ENCODE assay signal across 3 fruit fly cellular contexts in the genomic region with DNA sequence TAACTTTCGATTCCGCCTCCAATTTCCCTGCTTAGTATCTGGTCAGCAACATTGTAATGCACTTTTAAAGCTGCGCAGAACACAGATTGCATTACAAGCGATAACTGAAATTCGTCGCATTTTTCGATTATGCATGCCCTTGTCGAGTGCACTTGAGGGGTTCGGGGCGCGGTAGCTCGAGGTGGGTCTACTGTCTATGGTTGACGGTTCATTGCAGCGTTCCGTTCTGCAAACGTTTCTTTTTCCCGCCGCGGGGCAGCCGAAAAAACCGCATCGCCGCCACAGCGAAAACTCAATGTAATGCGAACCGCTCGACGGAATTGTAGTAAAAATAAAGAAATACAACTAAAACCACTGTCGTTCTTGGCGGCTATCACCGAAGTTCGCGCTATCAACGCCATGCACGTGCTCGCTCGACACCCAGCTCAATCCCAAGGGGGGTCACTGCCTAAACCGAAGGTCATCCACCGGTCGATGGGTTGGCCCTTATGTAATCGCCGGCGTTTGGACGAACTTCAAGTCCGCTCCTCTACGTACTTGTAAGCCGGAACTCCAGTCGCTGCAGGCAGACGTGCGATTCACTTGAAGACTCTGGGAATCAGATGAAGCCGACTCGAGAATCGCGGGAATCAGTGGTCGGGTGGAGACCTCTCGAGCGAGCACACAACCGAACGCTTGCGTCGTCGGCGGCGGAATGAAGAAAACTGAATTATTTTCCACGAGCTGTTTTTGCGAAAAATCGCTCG.
A peak's percentile ranks its signal among the peaks of the same experiment; 100 is the strongest.
TF ChIP-seq lines count a peak whose summit lies in the region.

kar (minus strand) TSS at position 696 of the 746 bp plus-strand sequence.

- TF ChIP-seq CTCF in whole organism, embryonic (GFP tag; optimal IDR thresholded peaks at IDR 0.05; lab: Kevin White, UChicago) = no peak

TF ChIP-seq in whole organism, adult, 20 proteins besides CTCF, POLR2A, EP300 and RAD21:
- TF ChIP-seq CG33017 (tag; optimal IDR thresholded peaks at IDR 0.05; lab: Kevin White, UChicago) = peak; percentile 15
- TF ChIP-seq CG14711 (tag; optimal IDR thresholded peaks at IDR 0.05; lab: Kevin White, UChicago) = no peak
- TF ChIP-seq ovo (GFP tag; optimal IDR thresholded peaks at IDR 0.05; lab: Kevin White, UChicago) = no peak
- peak; percentile 100 for TF ChIP-seq tj (GFP tag; optimal IDR thresholded peaks at IDR 0.05; lab: Kevin White, UChicago)
- no peak for TF ChIP-seq CG11617 (GFP tag; optimal IDR thresholded peaks at IDR 0.05; lab: Kevin White, UChicago)
- no peak for TF ChIP-seq toe (GFP tag; optimal IDR thresholded peaks at IDR 0.05; lab: Kevin White, UChicago)
- peak; percentile 88 for TF ChIP-seq Mnt (GFP tag; optimal IDR thresholded peaks at IDR 0.05; lab: Kevin White, UChicago)
- TF ChIP-seq Clk (GFP tag; optimal IDR thresholded peaks at IDR 0.05; lab: Kevin White, UChicago) = no peak
- TF ChIP-seq cic (GFP tag; optimal IDR thresholded peaks at IDR 0.05; lab: Kevin White, UChicago) = peak; percentile 3
TF ChIP-seq in whole organism, adult: peak in this region for 4.

TF ChIP-seq in whole organism, embryonic, 481 proteins besides CTCF, POLR2A, EP300 and RAD21:
- no peak for TF ChIP-seq abd-A (tag; optimal IDR thresholded peaks at IDR 0.05; lab: Kevin White, UChicago)
- TF ChIP-seq CG14050 (GFP tag; IDR thresholded peaks at IDR 0.05; lab: Robert Waterston, UW) = no peak
- no peak for TF ChIP-seq CG17361 (GFP tag; IDR thresholded peaks at IDR 0.05; lab: Robert Waterston, UW)
- no peak for TF ChIP-seq Nf-YA (GFP tag; IDR thresholded peaks at IDR 0.05; lab: Robert Waterston, UW)
- peak in 1 of 2 experiments; percentile 70 for TF ChIP-seq Pdp1 (GFP tag; optimal IDR thresholded peaks at IDR 0.05; lab: Kevin White, UChicago)
- peak; percentile 14 for TF ChIP-seq sug (tag; optimal IDR thresholded peaks at IDR 0.05; lab: Kevin White, UChicago)
- TF ChIP-seq cwo (GFP tag; optimal IDR thresholded peaks at IDR 0.05; lab: Kevin White, UChicago) = peak; percentile 53
- 0 out of 4 replicates have a peak, but pooled peaks have one; percentile 31 for TF ChIP-seq chinmo (GFP tag; IDR thresholded peaks at IDR 0.05; lab: Robert Waterston, UW; ENCODE audit: partially characterized antibody)
- peak; percentile 28 for TF ChIP-seq Med (GFP tag; lab: Kevin White, UChicago)
- no peak for TF ChIP-seq CG7786 (GFP tag; optimal IDR thresholded peaks at IDR 0.05; lab: Kevin White, UChicago)
- no peak for TF ChIP-seq HHEX (GFP tag; optimal IDR thresholded peaks at IDR 0.05; lab: Kevin White, UChicago)
TF ChIP-seq in whole organism, embryonic: peak in this region for 5.

TF ChIP-seq in whole organism, prepupa, 60 proteins besides CTCF, POLR2A, EP300 and RAD21:
- TF ChIP-seq CG7368 (GFP tag; optimal IDR thresholded peaks at IDR 0.05; lab: Kevin White, UChicago) = no peak
- TF ChIP-seq Lpt (GFP tag; optimal IDR thresholded peaks at IDR 0.05; lab: Kevin White, UChicago) = no peak
- no peak for TF ChIP-seq vri (GFP tag; optimal IDR thresholded peaks at IDR 0.05; lab: Kevin White, UChicago)
- TF ChIP-seq dsx (GFP tag; optimal IDR thresholded peaks at IDR 0.05; lab: Kevin White, UChicago; ENCODE audit: poor library complexity, severe bottlenecking) = peak; percentile 77
- TF ChIP-seq svp (GFP tag; lab: Kevin White, UChicago) = peak; percentile 94
TF ChIP-seq in whole organism, prepupa: peak in this region for 2.
